Worm (Caenorhabditis elegans): ENCODE data around the gene srg-46.

DNA sequence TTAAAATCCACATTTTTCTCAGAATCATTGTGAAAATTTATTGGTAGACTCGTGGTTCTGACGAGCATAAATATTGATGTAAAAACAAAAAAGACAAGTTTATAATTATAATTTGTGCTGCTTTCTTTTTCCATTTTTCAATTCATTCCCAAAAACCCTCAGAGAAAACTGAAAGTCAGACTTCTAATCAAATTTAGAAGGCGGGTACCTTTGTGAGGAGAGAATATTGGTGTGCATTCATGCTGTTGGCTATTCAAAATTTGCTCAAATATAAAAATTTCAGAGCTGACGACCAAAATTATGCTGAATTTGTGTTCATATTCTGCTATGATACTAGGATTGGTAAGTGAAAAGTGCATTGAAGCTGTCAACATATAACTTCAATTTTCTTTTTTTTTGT lies 3.5 kb downstream of the srg-46 start, which contains the start of gene srx-125:
- TF ChIP-seq klf-2 (GFP tag; conservative IDR thresholded peaks at IDR 0.05) (no peak), flt-1 (GFP tag; IDR thresholded peaks at IDR 0.05) (no peak), cog-1 (tag; optimal IDR thresholded peaks at IDR 0.05) (no peak), ztf-29 (GFP tag; IDR thresholded peaks at IDR 0.05) (no peak), med-1 (GFP tag; optimal IDR thresholded peaks at IDR 0.05; ENCODE audit: insufficient read depth) (no peak)
